Worm (Caenorhabditis elegans): ENCODE results near the gene sra-1.

The sra-1 gene

ce11 chrII:9491045-9491444, 30.4 kb downstream of the sra-1 start:
- TF ChIP-seq lsy-2 (tag; optimal IDR thresholded peaks at IDR 0.05), result peak; percentile 9
- peak; percentile 67 for TF ChIP-seq cnd-1 (tag; optimal IDR thresholded peaks at IDR 0.05)
- peak; percentile 53 for TF ChIP-seq unc-62 (GFP tag; optimal IDR thresholded peaks at IDR 0.05)
- peak; percentile 24 for TF ChIP-seq ceh-43 (GFP tag; optimal IDR thresholded peaks at IDR 0.05)
- TF ChIP-seq flh-1 (GFP tag; optimal IDR thresholded peaks at IDR 0.05), result no peak
- TF ChIP-seq ceh-39 (tag; optimal IDR thresholded peaks at IDR 0.05), result peak; percentile 51
- no peak for TF ChIP-seq mab-5 (tag; optimal IDR thresholded peaks at IDR 0.05)
- TF ChIP-seq lin-32 (GFP tag; optimal IDR thresholded peaks at IDR 0.05), result no peak
- TF ChIP-seq mep-1 (tag; optimal IDR thresholded peaks at IDR 0.05), result peak; percentile 6
- peak; percentile 29 for TF ChIP-seq unc-120 (tag; optimal IDR thresholded peaks at IDR 0.05; ENCODE audit: poor library complexity, severe bottlenecking)
- TF ChIP-seq hlh-1 (tag; optimal IDR thresholded peaks at IDR 0.05), result peak; percentile 35
- peak; percentile 64 for TF ChIP-seq mls-2 (tag; optimal IDR thresholded peaks at IDR 0.05)

- TF ChIP-seq mab-5 (tag; optimal IDR thresholded peaks at IDR 0.05) (no peak), unc-62 (GFP tag; optimal IDR thresholded peaks at IDR 0.05) (no peak), lin-13 (tag; optimal IDR thresholded peaks at IDR 0.05) (no peak), nhr-28 (tag; optimal IDR thresholded peaks at IDR 0.05) (no peak), flh-1 (GFP tag; optimal IDR thresholded peaks at IDR 0.05) (no peak), ham-2 (GFP tag; optimal IDR thresholded peaks at IDR 0.05) (no peak), snpc-4 (tag; optimal IDR thresholded peaks at IDR 0.05) (no peak), elt-1 (tag; optimal IDR thresholded peaks at IDR 0.05; ENCODE audit: borderline replicate concordance, insufficient read depth) (no peak), ceh-83 (GFP tag; optimal IDR thresholded peaks at IDR 0.05) (no peak), nhr-12 (tag; optimal IDR thresholded peaks at IDR 0.05) (no peak), lsy-2 (tag; optimal IDR thresholded peaks at IDR 0.05) (no peak), unc-120 (tag; optimal IDR thresholded peaks at IDR 0.05; ENCODE audit: poor library complexity, severe bottlenecking) (no peak)
Observed at ce11 chrII:9490589-9490988, 30.9 kb downstream of the sra-1 start.

- no peak for TF ChIP-seq sptf-1 (tag; optimal IDR thresholded peaks at IDR 0.05)
- TF ChIP-seq lin-13 (tag; optimal IDR thresholded peaks at IDR 0.05), result no peak
- TF ChIP-seq nhr-12 (tag; optimal IDR thresholded peaks at IDR 0.05), result no peak
- TF ChIP-seq M03D4.4 (tag; optimal IDR thresholded peaks at IDR 0.05), result no peak
- no peak for TF ChIP-seq pha-4 (tag; optimal IDR thresholded peaks at IDR 0.05)
- no peak for TF ChIP-seq unc-62 (GFP tag; optimal IDR thresholded peaks at IDR 0.05)
- no peak for TF ChIP-seq ham-2 (GFP tag; optimal IDR thresholded peaks at IDR 0.05)
- TF ChIP-seq ceh-39 (tag; optimal IDR thresholded peaks at IDR 0.05), result no peak
- TF ChIP-seq sem-2 (GFP tag; optimal IDR thresholded peaks at IDR 0.05), result no peak
- no peak for TF ChIP-seq cnd-1 (tag; optimal IDR thresholded peaks at IDR 0.05)
- TF ChIP-seq unc-120 (tag; optimal IDR thresholded peaks at IDR 0.05; ENCODE audit: poor library complexity, severe bottlenecking), result no peak
- no peak for TF ChIP-seq mls-2 (tag; optimal IDR thresholded peaks at IDR 0.05)
- no peak for TF ChIP-seq mab-5 (tag; optimal IDR thresholded peaks at IDR 0.05)
- TF ChIP-seq ces-1 (GFP tag; optimal IDR thresholded peaks at IDR 0.05), result no peak
- TF ChIP-seq hlh-1 (tag; optimal IDR thresholded peaks at IDR 0.05), result no peak
- no peak for TF ChIP-seq drap-1 (GFP tag; optimal IDR thresholded peaks at IDR 0.05)
- TF ChIP-seq tbx-8 (GFP tag; optimal IDR thresholded peaks at IDR 0.05), result no peak
- no peak for TF ChIP-seq zip-8 (tag; optimal IDR thresholded peaks at IDR 0.05)
- no peak for TF ChIP-seq nhr-28 (tag; optimal IDR thresholded peaks at IDR 0.05)
- TF ChIP-seq lin-32 (GFP tag; optimal IDR thresholded peaks at IDR 0.05), result no peak
Observed at ce11 chrII:9489922-9490321, 31.5 kb downstream of the sra-1 start.

ce11 chrII:9487337-9487950, 34.0 kb downstream of the sra-1 start, which contains the start of gene T19H5.4:
Gene T19H5.4 (minus strand): TSS chrII:9487387.
- TF ChIP-seq sptf-1 (tag; optimal IDR thresholded peaks at IDR 0.05) (no peak), pha-4 (tag; optimal IDR thresholded peaks at IDR 0.05) (no peak), tbx-8 (GFP tag; optimal IDR thresholded peaks at IDR 0.05) (no peak), mab-5 (tag; optimal IDR thresholded peaks at IDR 0.05) (no peak), zip-8 (tag; optimal IDR thresholded peaks at IDR 0.05) (no peak), ceh-83 (GFP tag; optimal IDR thresholded peaks at IDR 0.05) (no peak), mep-1 (tag; optimal IDR thresholded peaks at IDR 0.05) (no peak), nhr-76 (tag; optimal IDR thresholded peaks at IDR 0.05) (no peak)

ce11 chrII:9485081-9485730, 36.3 kb downstream of the sra-1 start:
- TF ChIP-seq nhr-12 (tag; optimal IDR thresholded peaks at IDR 0.05) (no peak), bed-3 (GFP tag; optimal IDR thresholded peaks at IDR 0.05) (no peak), mab-5 (tag; optimal IDR thresholded peaks at IDR 0.05) (no peak), tbx-8 (GFP tag; optimal IDR thresholded peaks at IDR 0.05) (no peak), lin-32 (GFP tag; optimal IDR thresholded peaks at IDR 0.05) (no peak), hlh-1 (tag; optimal IDR thresholded peaks at IDR 0.05) (no peak), elt-1 (tag; optimal IDR thresholded peaks at IDR 0.05; ENCODE audit: borderline replicate concordance, insufficient read depth) (no peak), nhr-237 (tag; optimal IDR thresholded peaks at IDR 0.05) (no peak), ceh-43 (GFP tag; optimal IDR thresholded peaks at IDR 0.05) (no peak), ces-1 (GFP tag; optimal IDR thresholded peaks at IDR 0.05) (no peak), unc-62 (GFP tag; optimal IDR thresholded peaks at IDR 0.05) (no peak), lsy-2 (tag; optimal IDR thresholded peaks at IDR 0.05) (no peak), mls-2 (tag; optimal IDR thresholded peaks at IDR 0.05) (no peak), lin-13 (tag; optimal IDR thresholded peaks at IDR 0.05) (no peak), sem-2 (GFP tag; optimal IDR thresholded peaks at IDR 0.05) (no peak), ham-2 (GFP tag; optimal IDR thresholded peaks at IDR 0.05) (no peak), ceh-39 (tag; optimal IDR thresholded peaks at IDR 0.05) (no peak), flh-1 (GFP tag; optimal IDR thresholded peaks at IDR 0.05) (no peak), snpc-4 (tag; optimal IDR thresholded peaks at IDR 0.05) (no peak), pha-4 (tag; optimal IDR thresholded peaks at IDR 0.05) (no peak)

Measured in whole organism, mixed stage, embryonic.